Worm (Caenorhabditis elegans) whole organism, late embryonic: ENCODE results near the gene jbts-14.

ENCODE experiments used
- C38D4.7 ChIP-seq: fragments of 200-800 bp; sonication (Bioruptor generic); optimal IDR thresholded peaks from 2 replicates; lab custom pipeline; 2018; ENCODE audit warnings: mild to moderate bottlenecking, missing genetic modification characterization, moderate library complexity, missing compliant biosample characterization
- F13H6.1 ChIP-seq: sonication (generic microtip); optimal IDR thresholded peaks from 2 replicates; lab custom pipeline; 2016; ENCODE audit warnings: missing genetic modification characterization, missing compliant biosample characterization
- K02D7.2 ChIP-seq: sonication (generic microtip); optimal IDR thresholded peaks from 2 replicates; lab custom pipeline; 2017; ENCODE audit warnings: mild to moderate bottlenecking, missing genetic modification characterization, missing compliant biosample characterization
- K09A11.1 ChIP-seq: sonication (generic microtip); optimal IDR thresholded peaks from 2 replicates; lab custom pipeline; 2017; ENCODE audit warnings: antibody characterized with exemption, mild to moderate bottlenecking, missing genetic modification characterization, missing compliant biosample characterization; ENCODE audit not compliant: insufficient read depth
- ahr-1 ChIP-seq: sonication (generic microtip); optimal IDR thresholded peaks from 2 replicates; lab custom pipeline; 2016; ENCODE audit warnings: missing genetic modification characterization, missing compliant biosample characterization
- ceh-18 ChIP-seq: sonication (generic microtip); optimal IDR thresholded peaks from 2 replicates; lab custom pipeline; 2016; ENCODE audit warnings: missing genetic modification characterization, missing compliant biosample characterization
- ceh-19 ChIP-seq: fragments of 200-800 bp; sonication (Bioruptor generic); optimal IDR thresholded peaks from 2 replicates; lab custom pipeline; 2018; ENCODE audit warnings: mild to moderate bottlenecking, missing genetic modification characterization, missing compliant biosample characterization
- ceh-22 ChIP-seq: sonication (generic microtip); optimal IDR thresholded peaks from 2 replicates; lab custom pipeline; 2017; ENCODE audit warnings: missing biosample characterization, missing genetic modification characterization
- ceh-24 ChIP-seq: sonication (generic microtip); optimal IDR thresholded peaks from 2 replicates; lab custom pipeline; 2016; ENCODE audit warnings: mild to moderate bottlenecking, missing genetic modification characterization, missing compliant biosample characterization
- ceh-31 ChIP-seq: sonication (generic microtip); optimal IDR thresholded peaks from 2 replicates; lab custom pipeline; 2016; ENCODE audit warnings: missing genetic modification characterization, missing compliant biosample characterization
- ceh-48 ChIP-seq: sonication (generic microtip); optimal IDR thresholded peaks from 2 replicates; lab custom pipeline; 2016; ENCODE audit warnings: missing genetic modification characterization, inconsistent platforms, missing compliant biosample characterization
- dmd-4 ChIP-seq: sonication (generic microtip); optimal IDR thresholded peaks from 2 replicates; lab custom pipeline; 2016; ENCODE audit warnings: borderline replicate concordance, missing genetic modification characterization, missing compliant biosample characterization
- elt-2 ChIP-seq: sonication (generic microtip); optimal IDR thresholded peaks from 2 replicates; lab custom pipeline; 2016; ENCODE audit warnings: missing genetic modification reagents, missing genetic modification characterization, missing compliant biosample characterization
- elt-4 ChIP-seq: sonication (generic microtip); optimal IDR thresholded peaks from 2 replicates; lab custom pipeline; 2016; ENCODE audit warnings: missing genetic modification characterization, missing compliant biosample characterization
- ets-4 ChIP-seq: sonication (generic microtip); optimal IDR thresholded peaks from 2 replicates; lab custom pipeline; 2016; ENCODE audit warnings: missing genetic modification characterization, missing compliant biosample characterization
- fax-1 ChIP-seq: sonication (generic microtip); optimal IDR thresholded peaks from 2 replicates; lab custom pipeline; 2016; ENCODE audit warnings: missing genotype, missing genetic modification characterization, missing compliant biosample characterization
- fkh-10 ChIP-seq: fragments of 150-350 bp; optimal IDR thresholded peaks from 2 replicates; lab custom pipeline; 2014; ENCODE audit warnings: missing biosample characterization, missing genetic modification reagents, missing genetic modification characterization
- gmeb-2 ChIP-seq: sonication (generic microtip); optimal IDR thresholded peaks from 2 replicates; lab custom pipeline; 2016; ENCODE audit warnings: missing genetic modification characterization, inconsistent platforms, missing compliant biosample characterization
- hlh-30 ChIP-seq: sonication (generic microtip); optimal IDR thresholded peaks from 2 replicates; lab custom pipeline; 2017; ENCODE audit warnings: antibody characterized with exemption, missing genetic modification characterization, missing compliant biosample characterization; ENCODE audit not compliant: insufficient read depth
- hlh-6 ChIP-seq: sonication (generic microtip); optimal IDR thresholded peaks from 2 replicates; lab custom pipeline; 2016; ENCODE audit warnings: missing genotype, missing genetic modification characterization, missing compliant biosample characterization
- lim-6 ChIP-seq: sonication (generic microtip); optimal IDR thresholded peaks from 2 replicates; lab custom pipeline; 2016; ENCODE audit warnings: missing genetic modification characterization, missing compliant biosample characterization
- lin-11 ChIP-seq: fragments of 200-800 bp; sonication (Bioruptor generic); optimal IDR thresholded peaks from 2 replicates; lab custom pipeline; 2018; ENCODE audit warnings: mild to moderate bottlenecking, missing genetic modification characterization, missing compliant biosample characterization
- madf-2 ChIP-seq: sonication (generic microtip); optimal IDR thresholded peaks from 2 replicates; lab custom pipeline; 2017; ENCODE audit warnings: missing genetic modification characterization, missing compliant biosample characterization
- nfya-1 ChIP-seq: sonication (generic microtip); optimal IDR thresholded peaks from 2 replicates; lab custom pipeline; 2017; ENCODE audit warnings: missing genetic modification characterization, mild to moderate bottlenecking, missing compliant biosample characterization, antibody characterized with exemption, moderate library complexity
- pag-3 ChIP-seq: sonication (generic microtip); optimal IDR thresholded peaks from 2 replicates; lab custom pipeline; 2016; ENCODE audit warnings: missing compliant biosample characterization, missing genetic modification characterization, borderline replicate concordance
- pat-9 ChIP-seq: fragments of 200-800 bp; sonication (Bioruptor generic); optimal IDR thresholded peaks from 2 replicates; lab custom pipeline; 2018; ENCODE audit warnings: mild to moderate bottlenecking, missing genetic modification characterization, moderate library complexity, missing compliant biosample characterization
- pax-1 ChIP-seq: fragments of 150-350 bp; optimal IDR thresholded peaks from 2 replicates; lab custom pipeline; 2014; ENCODE audit warnings: missing biosample characterization, missing genetic modification characterization
- pha-4 ChIP-seq: fragments of 150-350 bp; optimal IDR thresholded peaks from 2 replicates; lab custom pipeline; 2018; ENCODE audit warnings: missing biosample characterization, missing genetic modification reagents, missing genetic modification characterization
- pros-1 ChIP-seq: fragments of 150-350 bp; optimal IDR thresholded peaks from 2 replicates; lab custom pipeline; 2014; ENCODE audit warnings: missing biosample characterization, missing genetic modification reagents, missing genetic modification characterization
- ref-2 ChIP-seq: sonication (generic microtip); optimal IDR thresholded peaks from 2 replicates; lab custom pipeline; 2016; ENCODE audit warnings: missing genetic modification characterization, missing compliant biosample characterization
- tbx-2 ChIP-seq: sonication (generic microtip); optimal IDR thresholded peaks from 2 replicates; lab custom pipeline; 2016; ENCODE audit warnings: missing genetic modification characterization, missing compliant biosample characterization
- tbx-7 ChIP-seq: sonication (generic microtip); optimal IDR thresholded peaks from 2 replicates; lab custom pipeline; 2016; ENCODE audit warnings: missing genotype, missing genetic modification characterization, missing compliant biosample characterization
- ttx-3 ChIP-seq: sonication (generic microtip); optimal IDR thresholded peaks from 2 replicates; lab custom pipeline; 2016; ENCODE audit warnings: missing genetic modification reagents, missing genetic modification characterization, missing compliant biosample characterization
- unc-86 ChIP-seq: sonication (generic microtip); optimal IDR thresholded peaks from 2 replicates; lab custom pipeline; 2016; ENCODE audit warnings: missing genetic modification characterization, missing compliant biosample characterization
- zip-5 ChIP-seq: sonication (generic microtip); optimal IDR thresholded peaks from 2 replicates; lab custom pipeline; 2016; ENCODE audit warnings: missing genetic modification characterization, missing compliant biosample characterization
- ztf-16 ChIP-seq: sonication (generic microtip); optimal IDR thresholded peaks from 2 replicates; lab custom pipeline; 2017; ENCODE audit warnings: missing genetic modification characterization, missing compliant biosample characterization

The jbts-14 gene

DNA sequence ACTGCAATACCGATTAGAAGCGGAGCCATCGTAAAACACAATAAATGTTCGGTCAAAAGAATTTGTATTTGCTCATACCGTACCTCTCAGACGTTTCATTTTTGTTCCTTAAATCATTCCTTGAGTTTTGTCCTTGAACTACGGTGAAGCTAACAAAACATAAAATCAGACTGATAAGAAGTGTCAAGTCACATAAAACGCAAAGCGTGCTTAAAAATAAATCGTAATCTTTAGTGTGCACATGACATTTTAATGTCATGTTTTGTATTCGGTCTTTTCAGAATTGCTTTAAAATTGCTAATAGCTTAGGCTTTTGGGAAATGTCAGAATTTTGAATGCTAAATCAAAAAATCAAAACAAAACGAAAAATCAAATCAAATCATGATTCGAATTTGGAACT, 8.6 kb downstream of the jbts-14 start:
- no peak for TF ChIP-seq ceh-19 (GFP tag; lab: Kevin White, UChicago)
- no peak for TF ChIP-seq K09A11.1 (tag; lab: Kevin White, UChicago)
- no peak for TF ChIP-seq ets-4 (tag; lab: Kevin White, UChicago)

ce11 chrX:8713754-8714295, 9.7 kb downstream of the jbts-14 start, which contains the start of gene F53A9.6:
F53A9.6 (minus strand) TSS chrX:8713804.
- TF ChIP-seq lim-6 = no peak
- no peak for TF ChIP-seq ttx-3 (tag; lab: Kevin White, UChicago)

DNA sequence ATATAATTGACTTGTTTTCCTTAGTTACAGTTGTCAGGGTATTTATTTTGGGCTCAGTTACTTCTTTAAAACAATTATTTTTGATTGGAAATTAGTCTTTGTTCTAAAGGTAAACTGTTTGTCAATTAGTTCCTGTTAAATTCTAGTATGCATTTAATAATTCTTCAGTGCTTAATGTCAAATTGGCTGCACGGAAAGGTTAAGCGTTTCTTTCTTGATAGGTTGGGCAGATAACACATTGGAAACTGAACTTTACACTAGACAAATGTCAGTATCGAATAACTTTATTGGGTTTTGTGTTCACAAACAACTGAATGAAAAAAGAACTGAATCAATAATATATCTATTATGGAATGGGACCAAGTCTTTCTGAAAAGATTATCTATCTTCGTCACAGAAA, 10.7 kb downstream of the jbts-14 start:
- no peak for TF ChIP-seq pros-1 (tag; lab: Kevin White, UChicago)
- no peak for TF ChIP-seq hlh-6
- no peak for TF ChIP-seq lim-6
- TF ChIP-seq pax-1 = no peak
- no peak for TF ChIP-seq elt-2
- TF ChIP-seq nfya-1 = no peak
- no peak for TF ChIP-seq C38D4.7 (GFP tag; lab: Kevin White, UChicago)
- no peak for TF ChIP-seq ceh-19 (GFP tag; lab: Kevin White, UChicago)
- no peak for TF ChIP-seq dmd-4 (tag; lab: Kevin White, UChicago)
- no peak for TF ChIP-seq pag-3 (tag; lab: Kevin White, UChicago)
- TF ChIP-seq fkh-10 (GFP tag; lab: Kevin White, UChicago) = no peak
- no peak for TF ChIP-seq madf-2 (tag; lab: Kevin White, UChicago)
- no peak for TF ChIP-seq K02D7.2 (tag; lab: Kevin White, UChicago)
- no peak for TF ChIP-seq pat-9 (tag; lab: Kevin White, UChicago)
- TF ChIP-seq unc-86 (tag; lab: Kevin White, UChicago) = no peak

- TF ChIP-seq tbx-2 (tag; lab: Kevin White, UChicago) = no peak
- TF ChIP-seq hlh-6 = no peak
- TF ChIP-seq tbx-7 = no peak
- no peak for TF ChIP-seq ceh-18 (tag; lab: Kevin White, UChicago)
- no peak for TF ChIP-seq ref-2 (tag; lab: Kevin White, UChicago)
- no peak for TF ChIP-seq ahr-1
- no peak for TF ChIP-seq K09A11.1 (tag; lab: Kevin White, UChicago)
- no peak for TF ChIP-seq C38D4.7 (GFP tag; lab: Kevin White, UChicago)
- TF ChIP-seq pag-3 (tag; lab: Kevin White, UChicago) = no peak
- TF ChIP-seq hlh-30 (tag; lab: Kevin White, UChicago) = no peak
- TF ChIP-seq pros-1 (tag; lab: Kevin White, UChicago) = no peak
- no peak for TF ChIP-seq lin-11 (tag; lab: Kevin White, UChicago)
- TF ChIP-seq nfya-1 = no peak
- TF ChIP-seq pha-4 = no peak
These were observed 12.7 kb downstream of the jbts-14 start, which contains the start of gene F53A9.7 for ce11 chrX:8716822-8717221. F53A9.7 (minus strand) TSS chrX:8716922.

DNA sequence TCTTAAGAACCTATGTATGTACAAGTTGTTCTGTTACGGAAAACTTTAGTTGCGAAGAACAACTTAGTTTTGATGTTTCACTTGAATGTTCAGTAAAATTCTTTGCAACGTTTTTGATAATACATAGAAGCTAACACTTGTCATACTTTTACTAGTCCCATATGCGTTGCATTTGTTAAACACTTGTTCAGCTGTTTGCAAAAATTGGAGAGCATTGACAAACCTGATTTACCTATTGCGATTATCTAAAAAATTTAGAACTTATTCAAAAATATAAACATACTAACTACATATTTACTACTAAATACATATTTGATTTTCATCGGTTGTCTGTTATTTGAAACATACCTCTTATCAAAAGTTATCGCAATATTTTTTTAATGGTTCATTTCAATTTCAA, 14.0 kb downstream of the jbts-14 start:
- no peak for TF ChIP-seq ceh-24 (tag; lab: Kevin White, UChicago)
- TF ChIP-seq fax-1 (tag; lab: Kevin White, UChicago) = no peak
- TF ChIP-seq ahr-1 = no peak
- TF ChIP-seq elt-4 (tag; lab: Kevin White, UChicago) = no peak
- TF ChIP-seq ceh-48 (tag; lab: Kevin White, UChicago) = no peak
- no peak for TF ChIP-seq ztf-16 (tag; lab: Kevin White, UChicago)
- TF ChIP-seq F13H6.1 = no peak
- no peak for TF ChIP-seq zip-5 (tag; lab: Kevin White, UChicago)
- TF ChIP-seq hlh-6 = no peak
- no peak for TF ChIP-seq ceh-22 (tag; lab: Kevin White, UChicago)
- TF ChIP-seq gmeb-2 (tag; lab: Kevin White, UChicago) = no peak
- no peak for TF ChIP-seq pag-3 (tag; lab: Kevin White, UChicago)
- no peak for TF ChIP-seq ceh-31 (tag; lab: Kevin White, UChicago)
